Worm (Caenorhabditis elegans) whole organism, midembryonic: ENCODE measurements around the gene R03G5.6.

Experiments
- flt-1 ChIP-seq: fragments of 200-800 bp; sonication (Bioruptor generic); IDR thresholded peaks from 2 replicates; pipeline ENCODE4 v1.3.6; 2022; ENCODE audit warnings: missing genetic modification characterization, missing compliant biosample characterization
- med-1 ChIP-seq: sonication (generic microtip); optimal IDR thresholded peaks from 2 replicates; lab custom pipeline; 2017; ENCODE audit warnings: missing genetic modification characterization, mild to moderate bottlenecking, missing compliant biosample characterization, antibody characterized with exemption, missing genetic modification reagents; ENCODE audit not compliant: insufficient read depth
- ref-1 ChIP-seq: fragments of 200-800 bp; sonication (Bioruptor generic); conservative IDR thresholded peaks from 2 replicates; pipeline ENCODE4 v1.3.6; 2022; ENCODE audit warnings: missing genetic modification reagents, missing genetic modification characterization, missing compliant biosample characterization
- tab-1 ChIP-seq: fragments of 200-800 bp; sonication (Bioruptor generic); IDR thresholded peaks from 2 replicates; pipeline ENCODE4 v1.3.6; 2022; ENCODE audit warnings: missing genetic modification characterization, missing compliant biosample characterization

DNA sequence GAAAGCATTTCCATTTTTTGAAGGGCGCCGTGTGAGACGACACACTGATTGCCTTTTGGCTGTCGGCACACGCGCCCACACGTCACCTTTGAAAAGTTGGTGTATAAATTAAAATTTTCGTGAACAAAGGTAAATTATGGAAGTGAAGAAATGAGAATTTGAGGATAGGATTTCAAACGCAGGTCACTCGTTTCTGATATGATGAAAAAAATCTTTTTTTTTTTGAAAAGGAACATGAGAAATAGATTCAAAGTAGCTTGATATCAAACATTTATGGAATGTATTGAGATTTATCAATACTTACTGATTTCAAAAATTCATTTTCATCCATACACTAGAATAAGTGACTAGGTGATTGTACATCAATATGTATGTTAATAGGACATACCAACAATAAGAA, 831 bp upstream of the R03G5.6 start:
- TF ChIP-seq ref-1 (GFP tag; lab: Robert Waterston, UW) = no peak
- no peak for TF ChIP-seq med-1 (GFP tag; lab: Kevin White, UChicago)
- TF ChIP-seq tab-1 = no peak
- no peak for TF ChIP-seq flt-1 (GFP tag; lab: Robert Waterston, UW)
